Worm (Caenorhabditis elegans) whole organism, L4 larva: ENCODE data around the gene W01G7.4.

ENCODE experiments used
- F10B5.3 ChIP-seq: sonication (generic microtip); optimal IDR thresholded peaks from 2 replicates; lab custom pipeline; 2016; ENCODE audit warnings: mild to moderate bottlenecking, missing genetic modification characterization, missing compliant biosample characterization
- F49E8.2 ChIP-seq: sonication (generic microtip); optimal IDR thresholded peaks from 2 replicates; lab custom pipeline; 2016; ENCODE audit warnings: missing compliant biosample characterization, mild to moderate bottlenecking, missing genetic modification characterization, borderline replicate concordance
- T20F7.1 ChIP-seq: fragments of 200-800 bp; sonication (Bioruptor generic); optimal IDR thresholded peaks from 2 replicates; lab custom pipeline; 2018; ENCODE audit warnings: mild to moderate bottlenecking, missing genetic modification characterization, missing compliant biosample characterization
- T26A8.4 ChIP-seq: fragments of 200-800 bp; sonication (Bioruptor generic); IDR thresholded peaks from 2 replicates; pipeline ENCODE4 v1.3.6; 2022; ENCODE audit warnings: missing genetic modification characterization, missing compliant biosample characterization
- Y105C5A.15 ChIP-seq: fragments of 200-800 bp; sonication (Bioruptor generic); IDR thresholded peaks from 2 replicates; pipeline ENCODE4 v1.3.6; 2022; ENCODE audit warnings: missing genetic modification characterization, missing compliant biosample characterization
- Y75B8A.6 ChIP-seq: fragments of 200-800 bp; sonication (Bioruptor generic); IDR thresholded peaks from 2 replicates; pipeline ENCODE4 v1.3.6; 2022; ENCODE audit warnings: missing genetic modification reagents, missing genetic modification characterization, missing compliant biosample characterization
- attf-4 ChIP-seq: sonication (generic microtip); optimal IDR thresholded peaks from 3 replicates; lab custom pipeline; 2017; ENCODE audit warnings: missing biosample characterization, missing genetic modification characterization
- ceh-20 ChIP-seq: fragments of 200-800 bp; sonication (Bioruptor generic); IDR thresholded peaks from 2 replicates; pipeline ENCODE4 v1.3.6; 2022; ENCODE audit warnings: missing genetic modification reagents, missing genetic modification characterization, missing compliant biosample characterization
- ceh-28 ChIP-seq: fragments of 150-350 bp; optimal IDR thresholded peaks from 2 replicates; lab custom pipeline; 2014; ENCODE audit warnings: missing biosample characterization, missing genetic modification reagents, missing genetic modification characterization
- ceh-32 ChIP-seq: sonication (generic microtip); optimal IDR thresholded peaks from 2 replicates; lab custom pipeline; 2016; ENCODE audit warnings: mild to moderate bottlenecking, missing genetic modification characterization, missing compliant biosample characterization; ENCODE audit not compliant: poor library complexity
- ctbp-1 ChIP-seq: fragments of 200-800 bp; sonication (Bioruptor generic); IDR thresholded peaks from 2 replicates; pipeline ENCODE4 v1.3.6; 2022; ENCODE audit warnings: missing genetic modification reagents, missing genetic modification characterization, missing compliant biosample characterization
- daf-12 ChIP-seq: fragments of 150-350 bp; optimal IDR thresholded peaks from 2 replicates; lab custom pipeline; 2014; ENCODE audit warnings: missing biosample characterization, missing genetic modification reagents, missing genetic modification characterization
- daf-16 ChIP-seq, 3 experiments: sonication (generic microtip); optimal IDR thresholded peaks; 2 replicates each; lab custom pipeline; 2016 to 2017; ENCODE audit warnings: missing genetic modification characterization in 3 of 3, missing genetic modification reagents in 3 of 3, mild to moderate bottlenecking in 2 of 3, missing compliant biosample characterization in 2 of 3, missing biosample characterization in 1 of 3, moderate library complexity in 1 of 3
- daf-19 ChIP-seq: fragments of 200-800 bp; sonication (Bioruptor generic); conservative IDR thresholded peaks from 2 replicates; pipeline ENCODE4 v1.3.6; 2022; ENCODE audit warnings: missing genetic modification characterization, missing compliant biosample characterization
- dmd-6 ChIP-seq: fragments of 200-800 bp; sonication (Bioruptor generic); IDR thresholded peaks from 2 replicates; pipeline ENCODE4 v1.3.6; 2022; ENCODE audit warnings: missing genetic modification reagents, missing genetic modification characterization, missing compliant biosample characterization
- duxl-1 ChIP-seq: sonication (generic microtip); optimal IDR thresholded peaks from 2 replicates; lab custom pipeline; 2016; ENCODE audit warnings: mild to moderate bottlenecking, missing genetic modification characterization, moderate library complexity, missing compliant biosample characterization; ENCODE audit not compliant: poor library complexity
- fos-1 ChIP-seq: fragments of 150-350 bp; optimal IDR thresholded peaks from 2 replicates; lab custom pipeline; 2014; ENCODE audit warnings: missing biosample characterization, missing genetic modification characterization
- hif-1 ChIP-seq, 2 experiments: sonication (generic microtip); optimal IDR thresholded peaks; 2 replicates each; lab custom pipeline; 2016 to 2017; ENCODE audit warnings: missing compliant biosample characterization in 2 of 2, missing genetic modification characterization in 2 of 2, missing genetic modification reagents in 2 of 2, missing genotype in 2 of 2, mild to moderate bottlenecking in 1 of 2
- hlh-11 ChIP-seq: fragments of 200-800 bp; sonication (Bioruptor generic); optimal IDR thresholded peaks from 2 replicates; lab custom pipeline; 2018; ENCODE audit warnings: mild to moderate bottlenecking, missing genetic modification characterization, missing compliant biosample characterization
- hlh-30 ChIP-seq: sonication (generic microtip); optimal IDR thresholded peaks from 2 replicates; lab custom pipeline; 2017; ENCODE audit warnings: antibody characterized with exemption, mild to moderate bottlenecking, missing genetic modification characterization, missing compliant biosample characterization; ENCODE audit not compliant: insufficient read depth
- hmg-1.1 ChIP-seq: fragments of 200-800 bp; sonication (Bioruptor generic); IDR thresholded peaks from 2 replicates; pipeline ENCODE4 v1.3.6; 2022; ENCODE audit warnings: missing genetic modification reagents, missing genetic modification characterization, missing compliant biosample characterization
- lin-1 ChIP-seq: fragments of 200-800 bp; sonication (Bioruptor generic); IDR thresholded peaks from 2 replicates; pipeline ENCODE4 v1.3.6; 2022; ENCODE audit warnings: missing genetic modification reagents, missing genetic modification characterization, missing compliant biosample characterization
- lin-13 ChIP-seq: fragments of 150-350 bp; optimal IDR thresholded peaks from 2 replicates; lab custom pipeline; 2014; ENCODE audit warnings: missing biosample characterization, missing genetic modification reagents, missing genetic modification characterization
- lsy-2 ChIP-seq, 2 experiments: fragments of 150-350 bp in 1 of 2; sonication (generic microtip) in 1 of 2; optimal IDR thresholded peaks; 2 replicates each; lab custom pipeline; 2014 to 2017; ENCODE audit warnings: missing biosample characterization in 2 of 2, missing genetic modification characterization in 2 of 2
- madf-5 ChIP-seq, 2 experiments: fragments of 200-800 bp; sonication (Bioruptor generic); IDR thresholded peaks; 2 replicates each; pipeline ENCODE4 v1.3.6; 2022; ENCODE audit warnings: missing compliant biosample characterization in 2 of 2, missing genetic modification characterization in 2 of 2
- mep-1 ChIP-seq: fragments of 150-350 bp; sonication (generic microtip); optimal IDR thresholded peaks from 3 replicates; lab custom pipeline; 2014; ENCODE audit warnings: missing biosample characterization, missing genetic modification characterization
- mes-2 ChIP-seq: sonication (generic microtip); optimal IDR thresholded peaks from 2 replicates; lab custom pipeline; 2016; ENCODE audit warnings: missing genotype, mild to moderate bottlenecking, missing genetic modification characterization, missing compliant biosample characterization; ENCODE audit not compliant: poor library complexity, severe bottlenecking
- mxl-2 ChIP-seq: fragments of 200-800 bp; sonication (Bioruptor generic); conservative IDR thresholded peaks from 2 replicates; pipeline ENCODE4 v1.3.6; 2022; ENCODE audit warnings: missing genetic modification reagents, missing genetic modification characterization, missing compliant biosample characterization
- mxl-3 ChIP-seq: fragments of 200-800 bp; sonication (Bioruptor generic); optimal IDR thresholded peaks from 2 replicates; lab custom pipeline; 2018; ENCODE audit warnings: mild to moderate bottlenecking, missing genetic modification characterization, missing compliant biosample characterization
- nhr-102 ChIP-seq: sonication (generic microtip); optimal IDR thresholded peaks from 2 replicates; lab custom pipeline; 2016; ENCODE audit warnings: mild to moderate bottlenecking, missing genetic modification characterization, moderate library complexity, missing compliant biosample characterization
- nhr-111 ChIP-seq: fragments of 200-800 bp; sonication (Bioruptor generic); optimal IDR thresholded peaks from 2 replicates; lab custom pipeline; 2018; ENCODE audit warnings: mild to moderate bottlenecking, missing genetic modification characterization, missing compliant biosample characterization
- nhr-25 ChIP-seq: sonication (generic microtip); optimal IDR thresholded peaks from 2 replicates; lab custom pipeline; 2017; ENCODE audit warnings: missing genetic modification characterization, mild to moderate bottlenecking, missing compliant biosample characterization, antibody characterized with exemption, moderate library complexity, borderline replicate concordance; ENCODE audit not compliant: insufficient read depth
- nhr-41 ChIP-seq: fragments of 200-800 bp; sonication (Bioruptor generic); IDR thresholded peaks from 2 replicates; pipeline ENCODE4 v1.3.6; 2022; ENCODE audit warnings: missing genetic modification reagents, missing genetic modification characterization, missing compliant biosample characterization
- nhr-42 ChIP-seq: fragments of 200-800 bp; sonication (Bioruptor generic); IDR thresholded peaks from 2 replicates; pipeline ENCODE4 v1.3.6; 2022; ENCODE audit warnings: missing genetic modification characterization, missing compliant biosample characterization
- nhr-48 ChIP-seq: sonication (generic microtip); optimal IDR thresholded peaks from 2 replicates; lab custom pipeline; 2016; ENCODE audit warnings: mild to moderate bottlenecking, missing genetic modification characterization, missing compliant biosample characterization
- nhr-6 ChIP-seq: fragments of 150-350 bp; optimal IDR thresholded peaks from 2 replicates; lab custom pipeline; 2014; ENCODE audit warnings: missing biosample characterization, missing genetic modification characterization
- nhr-76 ChIP-seq: fragments of 150-350 bp; optimal IDR thresholded peaks from 2 replicates; lab custom pipeline; 2014; ENCODE audit warnings: missing biosample characterization, missing genetic modification characterization
- pha-4 ChIP-seq, 2 experiments: fragments of 150-350 bp in 1 of 2; fragments of 200-800 bp in 1 of 2; sonication (Bioruptor generic) in 1 of 2; IDR thresholded peaks in 1 of 2; optimal IDR thresholded peaks in 1 of 2; 2 replicates each; pipeline versions ENCODE4 v1.3.6 to Lab custom; 2014 to 2022; ENCODE audit warnings: missing genetic modification characterization in 2 of 2, missing genetic modification reagents in 2 of 2, missing biosample characterization in 1 of 2, missing compliant biosample characterization in 1 of 2
- pqm-1 ChIP-seq: sonication (generic microtip); optimal IDR thresholded peaks from 2 replicates; lab custom pipeline; 2017; ENCODE audit warnings: missing biosample characterization, missing genetic modification characterization
- rbr-2 ChIP-seq: sonication (generic microtip); optimal IDR thresholded peaks from 2 replicates; lab custom pipeline; 2016; ENCODE audit warnings: missing genotype, missing genetic modification characterization, missing compliant biosample characterization
- skn-1 ChIP-seq: fragments of 150-350 bp; optimal IDR thresholded peaks from 2 replicates; lab custom pipeline; 2014; ENCODE audit warnings: missing biosample characterization, missing genetic modification characterization
- spr-1 ChIP-seq: sonication (generic microtip); optimal IDR thresholded peaks from 2 replicates; lab custom pipeline; 2016; ENCODE audit warnings: mild to moderate bottlenecking, missing genetic modification characterization, missing compliant biosample characterization
- tag-97 ChIP-seq: fragments of 200-800 bp; sonication (Bioruptor generic); IDR thresholded peaks from 2 replicates; pipeline ENCODE4 v1.3.6; 2022; ENCODE audit warnings: missing genetic modification characterization, missing compliant biosample characterization
- tra-1 ChIP-seq: fragments of 200-800 bp; sonication (Bioruptor generic); IDR thresholded peaks from 2 replicates; pipeline ENCODE4 v1.3.6; 2022; ENCODE audit warnings: missing genetic modification reagents, missing genetic modification characterization, missing compliant biosample characterization
- unc-62 ChIP-seq, 3 experiments: fragments of 150-350 bp in 1 of 3; sonication (generic microtip); optimal IDR thresholded peaks in 2 of 3; peaks in 1 of 3; 1 replicate in 1 of 3; 2 replicates in 2 of 3; lab custom pipeline; 2014 to 2017; ENCODE audit warnings: missing biosample characterization in 3 of 3, missing genetic modification characterization in 3 of 3, missing genetic modification reagents in 3 of 3, missing genotype in 1 of 3
- zfp-3 ChIP-seq: fragments of 200-800 bp; sonication (Bioruptor generic); conservative IDR thresholded peaks from 2 replicates; pipeline ENCODE4 v1.3.6; 2022; ENCODE audit warnings: missing genetic modification reagents, missing genetic modification characterization, missing compliant biosample characterization
- zip-11 ChIP-seq: fragments of 200-800 bp; sonication (Bioruptor generic); IDR thresholded peaks from 2 replicates; pipeline ENCODE4 v1.3.6; 2022; ENCODE audit warnings: missing genetic modification characterization, missing compliant biosample characterization
- zip-2 ChIP-seq: fragments of 150-350 bp; optimal IDR thresholded peaks from 2 replicates; lab custom pipeline; 2014; ENCODE audit warnings: missing biosample characterization, missing genetic modification characterization

W01G7.4 gene

ce11 chrII:14050506-14050905 is 10.0 kb upstream of the W01G7.4 start:
- TF ChIP-seq lin-1 (GFP tag; lab: Robert Waterston, UW) (0 out of 2 replicates have a peak, but pooled peaks have one; percentile 48), lsy-2 (tag; optimal IDR thresholded peaks at IDR 0.05; lab: Kevin White, UChicago) (peak in 1 of 2 experiments; percentile 61), ceh-20 (GFP tag; lab: Robert Waterston, UW) (0 out of 2 replicates have a peak, but pooled peaks have one; percentile 40), tra-1 (GFP tag; lab: Robert Waterston, UW) (peak; percentile 74), ceh-28 (tag; lab: Kevin White, UChicago) (no peak), daf-19 (GFP tag; lab: Robert Waterston, UW) (no peak), spr-1 (tag; lab: Kevin White, UChicago) (no peak), skn-1 (tag; lab: Kevin White, UChicago) (no peak), pha-4 (GFP tag; IDR thresholded peaks at IDR 0.05; lab: Robert Waterston, UW) (peak; percentile 44; the same call in 1 of the 2 replicates), pha-4 (tag; optimal IDR thresholded peaks at IDR 0.05; lab: Kevin White, UChicago) (peak; percentile 75), nhr-41 (GFP tag; lab: Robert Waterston, UW) (no peak), hmg-1.1 (GFP tag; lab: Robert Waterston, UW) (peak; percentile 80), nhr-25 (tag; lab: Kevin White, UChicago) (peak; percentile 44), rbr-2 (tag; lab: Kevin White, UChicago) (peak; percentile 22), attf-4 (tag; lab: Kevin White, UChicago) (no peak), mxl-2 (GFP tag; lab: Robert Waterston, UW) (no peak), hif-1 (tag; optimal IDR thresholded peaks at IDR 0.05; lab: Kevin White, UChicago) (peak in 1 of 2 experiments; percentile 78), ctbp-1 (no peak), daf-16 (GFP tag; optimal IDR thresholded peaks at IDR 0.05; lab: Kevin White, UChicago) (peak in 1 of 2 experiments; percentile 61), daf-16 (tag; optimal IDR thresholded peaks at IDR 0.05; lab: Kevin White, UChicago) (peak; percentile 79), lin-13 (GFP tag; lab: Kevin White, UChicago) (peak; percentile 13), ceh-32 (no peak), F49E8.2 (tag; lab: Kevin White, UChicago) (no peak), hlh-30 (tag; lab: Kevin White, UChicago) (peak; percentile 86), dmd-6 (GFP tag; lab: Robert Waterston, UW) (peak; percentile 91), mes-2 (tag; lab: Kevin White, UChicago) (peak; percentile 55), T26A8.4 (0 out of 2 replicates have a peak, but pooled peaks have one; percentile 20), daf-12 (tag; lab: Kevin White, UChicago) (no peak), fos-1 (tag; lab: Kevin White, UChicago) (no peak), mxl-3 (GFP tag; lab: Kevin White, UChicago) (peak; percentile 83), nhr-48 (tag; lab: Kevin White, UChicago) (peak; percentile 71), hlh-11 (peak; percentile 96), Y75B8A.6 (GFP tag; lab: Robert Waterston, UW) (no peak), nhr-76 (tag; lab: Kevin White, UChicago) (no peak), nhr-111 (no peak), F10B5.3 (no peak), unc-62 (GFP tag; optimal IDR thresholded peaks at IDR 0.05 in 1 of 2; lab: Kevin White, UChicago) (peak in 1 of 2 experiments; percentile 44), unc-62 (tag; optimal IDR thresholded peaks at IDR 0.05; lab: Kevin White, UChicago) (no peak), tag-97 (GFP tag; lab: Robert Waterston, UW) (no peak), mep-1 (tag; lab: Kevin White, UChicago) (peak; percentile 67), zfp-3 (GFP tag; lab: Robert Waterston, UW) (no peak), nhr-42 (GFP tag; lab: Robert Waterston, UW) (peak; percentile 59; the same call in 1 of the 2 replicates), madf-5 (GFP tag; IDR thresholded peaks at IDR 0.05; lab: Robert Waterston, UW) (0 out of 4 replicates have a peak, but pooled peaks of 1 of the 2 experiments have one; percentile 14), nhr-102 (tag; lab: Kevin White, UChicago) (peak; percentile 54), pqm-1 (tag; lab: Kevin White, UChicago) (peak; percentile 21), duxl-1 (no peak), nhr-6 (tag; lab: Kevin White, UChicago) (peak; percentile 55), zip-2 (tag; lab: Kevin White, UChicago) (no peak), T20F7.1 (GFP tag; lab: Kevin White, UChicago) (no peak), zip-11 (GFP tag; lab: Robert Waterston, UW) (no peak), Y105C5A.15 (GFP tag; lab: Robert Waterston, UW) (no peak)
